Fruit fly (Drosophila melanogaster) whole organism, pupa: ENCODE measurements around the gene PolA1.

Experiments used
- CG4496 ChIP-seq: fragments of 200-800 bp; sonication (Bioruptor generic); IDR thresholded peaks from 3 replicates; pipeline ENCODE4 v1.3.6; 2022; ENCODE audit warnings: missing biosample characterization, missing genetic modification characterization
- CG8159 ChIP-seq: fragments of 200-800 bp; sonication (Bioruptor generic); optimal IDR thresholded peaks from 3 replicates; lab custom pipeline; 2018; ENCODE audit warnings: missing biosample characterization, mild to moderate bottlenecking, missing genetic modification characterization, moderate library complexity
- Ets98B ChIP-seq: fragments of 200-800 bp; sonication (Bioruptor generic); IDR thresholded peaks from 2 replicates; pipeline ENCODE4 v1.3.6; 2022; ENCODE audit warnings: missing biosample characterization, missing genetic modification characterization
- Pif1A ChIP-seq: fragments of 200-800 bp; sonication (Bioruptor generic); optimal IDR thresholded peaks from 3 replicates; lab custom pipeline; 2016; ENCODE audit warnings: missing biosample characterization, missing genetic modification characterization
- fd96Ca ChIP-seq: fragments of 200-800 bp; sonication (Bioruptor generic); IDR thresholded peaks from 3 replicates; pipeline ENCODE4 v1.3.6; 2022; ENCODE audit warnings: missing biosample characterization, missing genetic modification characterization

dm6 chr3R:21658281-21658680 lies 13.3 kb downstream of the PolA1 start:
- TF ChIP-seq fd96Ca (GFP tag; lab: Robert Waterston, UW) = no peak
- no peak for TF ChIP-seq CG8159 (tag; lab: Kevin White, UChicago)
- no peak for TF ChIP-seq CG4496 (GFP tag; lab: Robert Waterston, UW)
- no peak for TF ChIP-seq Pif1A (GFP tag; lab: Kevin White, UChicago)
- no peak for TF ChIP-seq Ets98B
